Fruit fly (Drosophila melanogaster): ENCODE data around the gene Tsen54.

DNA sequence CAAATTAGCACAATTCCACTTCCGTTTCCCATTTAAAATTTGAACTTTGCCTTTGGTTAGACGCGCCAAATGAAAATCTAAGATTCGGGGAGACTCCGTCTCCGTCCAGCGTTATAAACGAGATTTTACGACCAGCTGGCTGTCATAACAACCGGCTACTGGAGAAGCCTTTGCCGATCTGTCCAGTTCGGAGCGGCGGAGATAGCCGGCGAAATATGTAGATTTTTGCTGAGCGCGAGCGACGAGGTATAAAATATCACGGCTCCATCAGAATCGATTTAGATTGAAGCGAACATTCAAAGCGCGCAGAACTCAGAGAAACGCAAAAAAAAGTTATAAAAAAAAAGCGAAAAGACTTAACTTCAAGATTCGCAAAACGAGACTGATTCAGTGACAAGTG is 8.3 kb downstream of the Tsen54 start, which contains the start of gene CG11529:
- TF ChIP-seq Hnf4 (GFP tag; optimal IDR thresholded peaks at IDR 0.05) = no peak
- TF ChIP-seq dl (GFP tag; optimal IDR thresholded peaks at IDR 0.05; ENCODE audit: insufficient read depth in 1 of 2, partially characterized antibody in 2 of 2) = no peak
- no peak for TF ChIP-seq Dif (GFP tag; optimal IDR thresholded peaks at IDR 0.05; ENCODE audit: partially characterized antibody)
- TF ChIP-seq fru (GFP tag; optimal IDR thresholded peaks at IDR 0.05) = no peak
- TF ChIP-seq CG9705 (GFP tag; optimal IDR thresholded peaks at IDR 0.05) = no peak
- TF ChIP-seq Hr78 (GFP tag; optimal IDR thresholded peaks at IDR 0.05) = no peak
- TF ChIP-seq Sp1 (GFP tag; optimal IDR thresholded peaks at IDR 0.05) = no peak
- TF ChIP-seq psq (GFP tag; optimal IDR thresholded peaks at IDR 0.05) = no peak
- TF ChIP-seq h (GFP tag; optimal IDR thresholded peaks at IDR 0.05) = no peak
- TF ChIP-seq rgr (GFP tag; optimal IDR thresholded peaks at IDR 0.05) = no peak
- TF ChIP-seq Abd-B (GFP tag; optimal IDR thresholded peaks at IDR 0.05) = no peak
- no peak for TF ChIP-seq br (GFP tag; optimal IDR thresholded peaks at IDR 0.05)
- no peak for TF ChIP-seq GATAd (GFP tag; optimal IDR thresholded peaks at IDR 0.05)
